Fruit fly (Drosophila melanogaster) whole organism, wandering third instar larva: ENCODE results near the gene ash1.
A peak's percentile ranks its signal among the peaks of the same experiment; 100 is the strongest.

ENCODE experiments used
- Abd-B ChIP-seq: fragments of >200 bp; optimal IDR thresholded peaks from 2 replicates; lab custom pipeline; 2017; ENCODE audit warnings: missing biosample characterization, missing genetic modification characterization
- CG9705 ChIP-seq: fragments of 200-800 bp; sonication (Bioruptor generic); optimal IDR thresholded peaks from 2 replicates; lab custom pipeline; 2018; ENCODE audit warnings: missing biosample characterization, mild to moderate bottlenecking, missing genetic modification characterization
- CrebA ChIP-seq: fragments of 200-800 bp; sonication (Bioruptor generic); optimal IDR thresholded peaks from 2 replicates; lab custom pipeline; 2016; ENCODE audit warnings: missing biosample characterization, mild to moderate bottlenecking, missing genetic modification characterization, borderline replicate concordance
- Dfd ChIP-seq: fragments of >200 bp; optimal IDR thresholded peaks from 2 replicates; lab custom pipeline; 2017; ENCODE audit warnings: missing biosample characterization, missing genetic modification characterization
- Dif ChIP-seq: fragments of 200-275, 200-300 bp; sonication (Bioruptor generic); optimal IDR thresholded peaks from 2 replicates; lab custom pipeline; 2018; ENCODE audit warnings: missing biosample characterization, missing genetic modification characterization; ENCODE audit not compliant: partially characterized antibody
- HLH106 ChIP-seq: fragments of 200-800 bp; optimal IDR thresholded peaks from 3 replicates; lab custom pipeline; 2019; ENCODE audit warnings: missing biosample characterization, mild to moderate bottlenecking, missing genetic modification characterization, moderate library complexity
- Hnf4 ChIP-seq: fragments of 200-800 bp; sonication (Bioruptor generic); optimal IDR thresholded peaks from 2 replicates; lab custom pipeline; 2016; ENCODE audit warnings: missing biosample characterization, mild to moderate bottlenecking, missing genetic modification characterization
- Hr78 ChIP-seq: fragments of >200 bp; optimal IDR thresholded peaks from 2 replicates; lab custom pipeline; 2017; ENCODE audit warnings: missing biosample characterization, missing genetic modification characterization
- Hr83 ChIP-seq: fragments of 200-300 bp; sonication (Bioruptor generic); optimal IDR thresholded peaks from 2 replicates; lab custom pipeline; 2016; ENCODE audit warnings: missing biosample characterization, mild to moderate bottlenecking, missing genetic modification characterization, moderate library complexity; ENCODE audit not compliant: poor library complexity, severe bottlenecking
- Jra ChIP-seq: sonication (Bioruptor generic); optimal IDR thresholded peaks from 2 replicates; lab custom pipeline; 2016; ENCODE audit warnings: missing biosample characterization, missing genetic modification characterization
- Mio ChIP-seq: sonication (Bioruptor generic); optimal IDR thresholded peaks from 2 replicates; lab custom pipeline; 2016; ENCODE audit warnings: missing biosample characterization, missing genetic modification characterization
- Myc ChIP-seq: fragments of >200 bp; optimal IDR thresholded peaks from 2 replicates; lab custom pipeline; 2017
- N ChIP-seq: fragments of >200 bp; optimal IDR thresholded peaks from 2 replicates; lab custom pipeline; 2018; ENCODE audit warnings: missing biosample characterization, missing external identifiers, missing genetic modification characterization
- OdsH ChIP-seq: fragments of 200-800 bp; sonication (Bioruptor generic); optimal IDR thresholded peaks from 2 replicates; lab custom pipeline; 2016; ENCODE audit warnings: missing biosample characterization, mild to moderate bottlenecking, missing genetic modification characterization
- Sp1 ChIP-seq: fragments of 200-800 bp; sonication (Bioruptor generic); optimal IDR thresholded peaks from 3 replicates; lab custom pipeline; 2019; ENCODE audit warnings: missing biosample characterization, mild to moderate bottlenecking, missing genetic modification characterization, moderate library complexity
- Vsx2 ChIP-seq: fragments of 200-300, 225-300 bp; sonication (Bioruptor generic); optimal IDR thresholded peaks from 2 replicates; lab custom pipeline; 2018; ENCODE audit warnings: missing biosample characterization, missing genetic modification characterization; ENCODE audit not compliant: partially characterized antibody
- br ChIP-seq: fragments of 200-800 bp; sonication (Bioruptor generic); optimal IDR thresholded peaks from 2 replicates; lab custom pipeline; 2016; ENCODE audit warnings: missing biosample characterization, missing genetic modification characterization
- brk ChIP-seq: fragments of 200-800 bp; sonication (Bioruptor generic); optimal IDR thresholded peaks from 2 replicates; lab custom pipeline; 2016; ENCODE audit warnings: missing biosample characterization, mild to moderate bottlenecking, missing genetic modification characterization
- dl ChIP-seq, 2 experiments: fragments of 175-275, 200-275 bp in 1 of 2; fragments of 200-275 bp in 1 of 2; sonication (Bioruptor generic); optimal IDR thresholded peaks; lab custom pipeline; 2018; ENCODE audit warnings: mild to moderate bottlenecking in 2 of 2, missing biosample characterization in 2 of 2, missing genetic modification characterization in 2 of 2, moderate library complexity in 2 of 2; ENCODE audit not compliant: partially characterized antibody in 2 of 2, insufficient read depth in 1 of 2
- dmrt93B ChIP-seq: fragments of 200-800 bp; sonication (Bioruptor generic); optimal IDR thresholded peaks from 2 replicates; lab custom pipeline; 2018; ENCODE audit warnings: missing biosample characterization, mild to moderate bottlenecking, missing genetic modification characterization
- dsf ChIP-seq: sonication (Bioruptor generic); optimal IDR thresholded peaks from 2 replicates; lab custom pipeline; 2016; ENCODE audit warnings: missing biosample characterization, missing genetic modification characterization, borderline replicate concordance
- ey ChIP-seq: fragments of 200-800 bp; sonication (Bioruptor generic); optimal IDR thresholded peaks from 2 replicates; lab custom pipeline; 2016; ENCODE audit warnings: missing biosample characterization, missing genetic modification characterization
- foxo ChIP-seq, 2 experiments: fragments of 200-800 bp; sonication (Bioruptor generic); optimal IDR thresholded peaks; 2 replicates in 1 of 2; 3 replicates in 1 of 2; lab custom pipeline; 2016 to 2017; ENCODE audit warnings: missing biosample characterization in 2 of 2, missing genetic modification characterization in 2 of 2
- fru ChIP-seq: fragments of 200-800 bp; sonication (Bioruptor generic); optimal IDR thresholded peaks from 3 replicates; lab custom pipeline; 2016; ENCODE audit warnings: missing biosample characterization, mild to moderate bottlenecking, missing genetic modification characterization
- h ChIP-seq: fragments of 200-800 bp; sonication (Bioruptor generic); optimal IDR thresholded peaks from 3 replicates; lab custom pipeline; 2016; ENCODE audit warnings: missing biosample characterization, mild to moderate bottlenecking, missing genetic modification characterization
- jim ChIP-seq: fragments of 175-275, 200-325 bp; sonication (Bioruptor generic); optimal IDR thresholded peaks from 2 replicates; lab custom pipeline; 2016; ENCODE audit warnings: missing biosample characterization, mild to moderate bottlenecking, missing genetic modification characterization
- lola ChIP-seq: fragments of >200 bp; optimal IDR thresholded peaks from 2 replicates; lab custom pipeline; 2017; ENCODE audit warnings: missing biosample characterization, missing genetic modification characterization
- pan ChIP-seq: fragments of >200 bp; optimal IDR thresholded peaks from 2 replicates; lab custom pipeline; 2017
- psq ChIP-seq: fragments of 200-800 bp; sonication (Bioruptor generic); optimal IDR thresholded peaks from 3 replicates; lab custom pipeline; 2017; ENCODE audit warnings: missing biosample characterization, mild to moderate bottlenecking, missing genetic modification characterization, moderate library complexity
- rgr ChIP-seq: fragments of 200-800 bp; sonication (Bioruptor generic); optimal IDR thresholded peaks from 3 replicates; lab custom pipeline; 2016; ENCODE audit warnings: missing biosample characterization, mild to moderate bottlenecking, missing genetic modification characterization
- sage ChIP-seq: fragments of 200-800 bp; sonication (Bioruptor generic); optimal IDR thresholded peaks from 2 replicates; lab custom pipeline; 2016; ENCODE audit warnings: missing biosample characterization, mild to moderate bottlenecking, missing genetic modification characterization
- sv ChIP-seq: fragments of 200-800 bp; sonication (Bioruptor generic); optimal IDR thresholded peaks from 3 replicates; lab custom pipeline; 2016; ENCODE audit warnings: missing biosample characterization, missing genetic modification characterization
- tai ChIP-seq: sonication (Bioruptor generic); optimal IDR thresholded peaks from 2 replicates; lab custom pipeline; 2016; ENCODE audit warnings: missing biosample characterization, missing genetic modification characterization
- usp ChIP-seq: fragments of >200 bp; optimal IDR thresholded peaks from 2 replicates; lab custom pipeline; 2017; ENCODE audit warnings: missing biosample characterization, missing genetic modification characterization
- woc ChIP-seq: sonication (Bioruptor generic); optimal IDR thresholded peaks from 2 replicates; lab custom pipeline; 2016; ENCODE audit warnings: missing biosample characterization, mild to moderate bottlenecking, missing genetic modification characterization

ash1 gene

DNA sequence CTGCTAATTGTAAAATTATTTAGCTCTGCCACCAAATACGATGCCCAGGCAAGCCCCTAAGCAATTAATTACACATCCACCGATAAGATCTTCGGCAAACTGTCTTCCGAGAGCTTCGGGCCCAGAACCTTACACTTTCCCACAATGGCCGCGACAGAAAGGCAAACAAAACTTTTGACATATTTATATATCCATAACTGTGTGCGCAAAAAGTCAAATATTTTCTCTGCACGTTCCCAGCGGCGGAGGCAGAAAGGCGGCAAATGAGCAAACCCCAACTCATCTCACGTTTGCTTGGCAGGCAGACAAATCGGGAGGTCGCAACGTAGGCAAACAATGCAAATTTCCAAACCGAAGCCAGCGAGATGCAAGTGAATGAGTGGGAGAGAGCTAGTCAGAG, 39.4 kb downstream of the ash1 start:
- TF ChIP-seq HLH106 (tag; lab: Kevin White, UChicago) (no peak), woc (no peak), Vsx2 (GFP tag; lab: Kevin White, UChicago) (no peak), br (GFP tag; lab: Kevin White, UChicago) (no peak), tai (GFP tag; lab: Kevin White, UChicago) (no peak), Abd-B (GFP tag; lab: Kevin White, UChicago) (no peak), Mio (GFP tag; lab: Kevin White, UChicago) (no peak), lola (GFP tag; lab: Kevin White, UChicago) (no peak), OdsH (no peak), dsf (no peak), ey (GFP tag; lab: Kevin White, UChicago) (no peak), rgr (GFP tag; lab: Kevin White, UChicago) (no peak), jim (GFP tag; lab: Kevin White, UChicago) (no peak), pan (no peak), CrebA (GFP tag; lab: Kevin White, UChicago) (no peak), CG9705 (GFP tag; lab: Kevin White, UChicago) (no peak)

dm6 chr3L:19558674-19559073, 39.9 kb downstream of the ash1 start:
- TF ChIP-seq Hnf4 (GFP tag; lab: Kevin White, UChicago) (no peak), Dfd (no peak), Hr83 (GFP tag; lab: Kevin White, UChicago) (no peak), Hr78 (GFP tag; lab: Kevin White, UChicago) (no peak), dl (GFP tag; optimal IDR thresholded peaks at IDR 0.05; lab: Kevin White, UChicago; ENCODE audit: insufficient read depth in 1 of 2, partially characterized antibody in 2 of 2) (no peak), dsf (no peak), dmrt93B (GFP tag; lab: Kevin White, UChicago) (no peak), Abd-B (GFP tag; lab: Kevin White, UChicago) (no peak), usp (GFP tag; lab: Kevin White, UChicago) (no peak), tai (GFP tag; lab: Kevin White, UChicago) (no peak), Mio (GFP tag; lab: Kevin White, UChicago) (no peak), br (GFP tag; lab: Kevin White, UChicago) (no peak), Jra (no peak), brk (GFP tag; lab: Kevin White, UChicago) (no peak), sv (no peak)
- TF ChIP-seq, all 38 proteins: peak for 0

DNA sequence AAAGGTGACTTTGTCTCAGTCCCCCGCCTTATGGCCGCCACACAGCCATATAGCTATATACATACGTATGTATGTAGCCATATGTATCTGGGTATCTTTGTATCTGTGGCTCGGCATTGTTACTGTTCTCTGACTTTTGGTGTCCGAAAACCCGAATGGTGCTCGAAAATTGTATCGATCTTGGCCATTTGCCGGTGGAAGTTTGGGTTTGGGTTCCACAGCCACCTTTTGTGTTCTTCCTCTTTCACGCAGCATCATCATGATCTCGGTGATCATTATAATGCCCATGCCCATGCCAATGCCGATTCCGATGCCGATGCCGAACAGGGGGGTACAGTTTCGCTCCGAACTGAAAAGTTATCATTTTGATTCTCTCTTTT, 40.6 kb downstream of the ash1 start:
- TF ChIP-seq N (GFP tag; lab: Kevin White, UChicago) (no peak), CG9705 (GFP tag; lab: Kevin White, UChicago) (no peak), lola (GFP tag; lab: Kevin White, UChicago) (no peak), Myc (lab: Kevin White, UChicago) (no peak), CrebA (GFP tag; lab: Kevin White, UChicago) (no peak), rgr (GFP tag; lab: Kevin White, UChicago) (no peak), tai (GFP tag; lab: Kevin White, UChicago) (no peak), sage (GFP tag; lab: Kevin White, UChicago) (peak; percentile 35), Hnf4 (GFP tag; lab: Kevin White, UChicago) (no peak), jim (GFP tag; lab: Kevin White, UChicago) (no peak), dmrt93B (GFP tag; lab: Kevin White, UChicago) (no peak), dsf (no peak), fru (GFP tag; lab: Kevin White, UChicago) (peak; percentile 49), woc (peak; percentile 17), br (GFP tag; lab: Kevin White, UChicago) (no peak), h (GFP tag; lab: Kevin White, UChicago) (no peak), sv (no peak), Sp1 (no peak), Dif (peak; percentile 39), foxo (GFP tag; optimal IDR thresholded peaks at IDR 0.05; lab: Kevin White, UChicago) (no peak), psq (GFP tag; lab: Kevin White, UChicago) (peak; percentile 0), Hr83 (GFP tag; lab: Kevin White, UChicago) (peak; percentile 1), dl (GFP tag; optimal IDR thresholded peaks at IDR 0.05; lab: Kevin White, UChicago; ENCODE audit: insufficient read depth in 1 of 2, partially characterized antibody in 2 of 2) (no peak), Jra (peak; percentile 27)
